Worm (Caenorhabditis elegans) whole organism, late embryonic: ENCODE data around the gene F55A4.13.

Source experiments
- ama-1 ChIP-seq: fragments of 150-350 bp; optimal IDR thresholded peaks from 2 replicates; lab custom pipeline; 2014
- dve-1 ChIP-seq: sonication (generic microtip); optimal IDR thresholded peaks from 2 replicates; lab custom pipeline; 2017; ENCODE audit warnings: antibody characterized with exemption, mild to moderate bottlenecking, missing genetic modification characterization, missing compliant biosample characterization
- hlh-15 ChIP-seq: sonication (generic microtip); optimal IDR thresholded peaks from 2 replicates; lab custom pipeline; 2016; ENCODE audit warnings: missing genetic modification characterization, missing compliant biosample characterization

DNA sequence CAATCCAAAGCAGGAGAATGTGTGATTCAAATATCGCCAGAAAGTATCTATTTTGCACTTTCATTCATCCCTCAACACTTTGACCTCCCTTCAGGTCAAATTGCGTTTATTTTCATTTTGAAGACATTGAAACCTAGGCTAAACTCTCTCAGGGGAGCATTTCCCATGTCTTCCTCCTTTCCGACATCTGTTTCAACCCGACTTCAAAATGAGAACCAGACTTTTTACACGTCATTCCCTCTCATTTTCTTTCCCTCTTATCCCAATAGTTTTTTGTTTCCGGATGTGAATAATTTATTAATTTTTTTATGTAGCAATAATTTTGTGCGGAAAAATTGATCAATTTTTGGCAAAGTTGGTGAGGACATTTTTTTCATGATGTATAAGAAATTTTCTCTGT, 35.6 kb upstream of the F55A4.13 start:
- TF ChIP-seq dve-1 (tag; lab: Kevin White, UChicago) (no peak), hlh-15 (no peak), ama-1 (lab: Kevin White, UChicago) (no peak)
